Worm (Caenorhabditis elegans) whole organism, young adult: Measurements from ENCODE around the gene fntb-1.

Source experiments
- B0035.1 ChIP-seq: sonication (generic microtip); optimal IDR thresholded peaks from 2 replicates; lab custom pipeline; 2016; ENCODE audit warnings: missing genetic modification characterization, mild to moderate bottlenecking, missing compliant biosample characterization, missing genotype, missing genetic modification reagents
- C17E4.6 ChIP-seq: fragments of 200-800 bp; sonication (Bioruptor generic); IDR thresholded peaks from 2 replicates; pipeline ENCODE4 v1.3.6; 2022; ENCODE audit warnings: missing genetic modification reagents, missing genetic modification characterization, missing compliant biosample characterization
- D2030.7 ChIP-seq: fragments of 200-800 bp; sonication (Bioruptor generic); IDR thresholded peaks from 2 replicates; pipeline ENCODE4 v1.3.6; 2022; ENCODE audit warnings: missing genetic modification reagents, missing genetic modification characterization, missing compliant biosample characterization
- F33H1.4 ChIP-seq: fragments of 200-800 bp; sonication (Bioruptor generic); IDR thresholded peaks from 2 replicates; pipeline ENCODE4 v1.3.6; 2022; ENCODE audit warnings: missing genetic modification reagents, missing genetic modification characterization, missing compliant biosample characterization
- F39B2.1 ChIP-seq: fragments of 200-800 bp; sonication (Bioruptor generic); IDR thresholded peaks from 2 replicates; pipeline ENCODE4 v1.3.6; 2022; ENCODE audit warnings: missing genetic modification reagents, missing genetic modification characterization, missing compliant biosample characterization
- F57C9.4 ChIP-seq: sonication (generic microtip); optimal IDR thresholded peaks from 2 replicates; lab custom pipeline; 2017; ENCODE audit warnings: mild to moderate bottlenecking, missing genetic modification characterization, missing compliant biosample characterization
- Y53F4B.3 ChIP-seq: fragments of 200-800 bp; sonication (Bioruptor generic); IDR thresholded peaks from 2 replicates; pipeline ENCODE4 v1.3.6; 2022; ENCODE audit warnings: missing genetic modification reagents, missing genetic modification characterization, missing compliant biosample characterization
- Y56A3A.18 ChIP-seq: fragments of 200-800 bp; sonication (Bioruptor generic); IDR thresholded peaks from 2 replicates; pipeline ENCODE4 v1.3.6; 2022; ENCODE audit warnings: missing genetic modification reagents, missing genetic modification characterization, missing compliant biosample characterization
- attf-5 ChIP-seq: fragments of 200-800 bp; sonication (Bioruptor generic); optimal IDR thresholded peaks from 2 replicates; lab custom pipeline; 2018; ENCODE audit warnings: mild to moderate bottlenecking, missing genetic modification characterization, missing compliant biosample characterization
- chd-7 ChIP-seq: sonication (generic microtip); optimal IDR thresholded peaks from 2 replicates; lab custom pipeline; 2016; ENCODE audit warnings: mild to moderate bottlenecking, missing genetic modification characterization, moderate library complexity, missing compliant biosample characterization
- dox-1 ChIP-seq: fragments of 200-800 bp; sonication (Bioruptor generic); IDR thresholded peaks from 2 replicates; pipeline ENCODE4 v1.3.6; 2022; ENCODE audit warnings: missing genetic modification reagents, missing genetic modification characterization, missing compliant biosample characterization
- dpl-1 ChIP-seq: fragments of 150-350 bp; optimal IDR thresholded peaks from 2 replicates; lab custom pipeline; 2014; ENCODE audit warnings: missing biosample characterization, missing genetic modification reagents, missing genetic modification characterization
- egl-18 ChIP-seq: fragments of 200-800 bp; sonication (Bioruptor generic); IDR thresholded peaks from 2 replicates; pipeline ENCODE4 v1.3.6; 2022; ENCODE audit warnings: missing genetic modification reagents, missing genetic modification characterization, missing compliant biosample characterization
- egrh-3 ChIP-seq: fragments of 200-800 bp; sonication (Bioruptor generic); IDR thresholded peaks from 2 replicates; pipeline ENCODE4 v1.3.6; 2022; ENCODE audit warnings: missing genetic modification reagents, missing genetic modification characterization, missing compliant biosample characterization
- ekl-4 ChIP-seq: fragments of 200-800 bp; sonication (Bioruptor generic); IDR thresholded peaks from 2 replicates; pipeline ENCODE4 v1.3.6; 2022; ENCODE audit warnings: missing genetic modification reagents, missing genetic modification characterization, missing compliant biosample characterization
- ets-4 ChIP-seq: fragments of 200-800 bp; sonication (Bioruptor generic); optimal IDR thresholded peaks from 2 replicates; lab custom pipeline; 2018; ENCODE audit warnings: mild to moderate bottlenecking, missing genetic modification characterization, missing compliant biosample characterization
- gei-17 ChIP-seq: fragments of 200-800 bp; sonication (Bioruptor generic); optimal IDR thresholded peaks from 2 replicates; lab custom pipeline; 2018; ENCODE audit warnings: mild to moderate bottlenecking, missing genetic modification characterization, missing compliant biosample characterization
- hrde-1 ChIP-seq: sonication (generic microtip); optimal IDR thresholded peaks from 2 replicates; lab custom pipeline; 2016; ENCODE audit warnings: missing genetic modification characterization, mild to moderate bottlenecking, missing compliant biosample characterization, moderate library complexity, missing genotype, missing genetic modification reagents, borderline replicate concordance
- hsf-1 ChIP-seq: fragments of 200-800 bp; sonication (Bioruptor generic); IDR thresholded peaks from 2 replicates; pipeline ENCODE4 v1.3.6; 2022; ENCODE audit warnings: missing genetic modification reagents, missing genetic modification characterization, missing compliant biosample characterization
- let-526 ChIP-seq: fragments of 200-800 bp; sonication (Bioruptor generic); IDR thresholded peaks from 2 replicates; pipeline ENCODE4 v1.3.6; 2022; ENCODE audit warnings: missing genetic modification reagents, missing genetic modification characterization, missing compliant biosample characterization
- let-607 ChIP-seq, 2 experiments: fragments of 200-800 bp in 1 of 2; sonication (Bioruptor generic) in 1 of 2; sonication (generic microtip) in 1 of 2; optimal IDR thresholded peaks; 2 replicates each; lab custom pipeline; 2016 to 2018; ENCODE audit warnings: mild to moderate bottlenecking in 2 of 2, missing compliant biosample characterization in 2 of 2, missing genetic modification characterization in 2 of 2, moderate library complexity in 2 of 2, missing genotype in 1 of 2
- lin-54 ChIP-seq: fragments of 200-800 bp; sonication (Bioruptor generic); optimal IDR thresholded peaks from 2 replicates; lab custom pipeline; 2018; ENCODE audit warnings: mild to moderate bottlenecking, missing genetic modification characterization, missing compliant biosample characterization
- madf-6 ChIP-seq: fragments of 200-800 bp; sonication (Bioruptor generic); IDR thresholded peaks from 2 replicates; pipeline ENCODE4 v1.3.6; 2022; ENCODE audit warnings: missing genetic modification reagents, missing genetic modification characterization, missing compliant biosample characterization
- mcd-1 ChIP-seq: fragments of 200-800 bp; sonication (Bioruptor generic); IDR thresholded peaks from 2 replicates; pipeline ENCODE4 v1.3.6; 2022; ENCODE audit warnings: missing genetic modification reagents, missing genetic modification characterization, missing compliant biosample characterization
- nfya-1 ChIP-seq: sonication (generic microtip); optimal IDR thresholded peaks from 2 replicates; lab custom pipeline; 2017; ENCODE audit warnings: antibody characterized with exemption, missing compliant biosample characterization, missing genetic modification characterization, borderline replicate concordance; ENCODE audit not compliant: insufficient read depth
- nhr-120 ChIP-seq: fragments of 200-800 bp; sonication (Bioruptor generic); IDR thresholded peaks from 2 replicates; pipeline ENCODE4 v1.3.6; 2022; ENCODE audit warnings: missing genetic modification characterization, missing compliant biosample characterization
- nhr-27 ChIP-seq: fragments of 200-800 bp; sonication (Bioruptor generic); optimal IDR thresholded peaks from 2 replicates; lab custom pipeline; 2018; ENCODE audit warnings: mild to moderate bottlenecking, missing genetic modification characterization, moderate library complexity, missing compliant biosample characterization
- rec-8 ChIP-seq, 2 experiments: sonication (generic microtip); optimal IDR thresholded peaks; 2 replicates each; lab custom pipeline; 2016; ENCODE audit warnings: mild to moderate bottlenecking in 2 of 2, missing genetic modification characterization in 2 of 2, missing genetic modification reagents in 2 of 2, missing genotype in 2 of 2, missing biosample characterization in 1 of 2, missing compliant biosample characterization in 1 of 2, moderate library complexity in 1 of 2
- snpc-1.1 ChIP-seq: sonication (generic microtip); optimal IDR thresholded peaks from 2 replicates; lab custom pipeline; 2017; ENCODE audit warnings: missing genetic modification characterization, mild to moderate bottlenecking, missing compliant biosample characterization, antibody characterized with exemption, moderate library complexity, missing genotype, missing genetic modification reagents; ENCODE audit not compliant: insufficient read depth
- snpc-3.4 ChIP-seq: sonication (generic microtip); optimal IDR thresholded peaks from 2 replicates; lab custom pipeline; 2017; ENCODE audit warnings: missing genetic modification characterization, mild to moderate bottlenecking, missing compliant biosample characterization, antibody characterized with exemption, moderate library complexity, missing genotype, missing genetic modification reagents
- sptf-2 ChIP-seq: fragments of 200-800 bp; sonication (Bioruptor generic); optimal IDR thresholded peaks from 2 replicates; lab custom pipeline; 2018; ENCODE audit warnings: mild to moderate bottlenecking, missing genetic modification characterization, missing compliant biosample characterization
- xnd-1 ChIP-seq: sonication (generic microtip); optimal IDR thresholded peaks from 2 replicates; lab custom pipeline; 2016; ENCODE audit warnings: missing genotype, missing genetic modification reagents, missing genetic modification characterization, missing compliant biosample characterization

The fntb-1 gene

DNA sequence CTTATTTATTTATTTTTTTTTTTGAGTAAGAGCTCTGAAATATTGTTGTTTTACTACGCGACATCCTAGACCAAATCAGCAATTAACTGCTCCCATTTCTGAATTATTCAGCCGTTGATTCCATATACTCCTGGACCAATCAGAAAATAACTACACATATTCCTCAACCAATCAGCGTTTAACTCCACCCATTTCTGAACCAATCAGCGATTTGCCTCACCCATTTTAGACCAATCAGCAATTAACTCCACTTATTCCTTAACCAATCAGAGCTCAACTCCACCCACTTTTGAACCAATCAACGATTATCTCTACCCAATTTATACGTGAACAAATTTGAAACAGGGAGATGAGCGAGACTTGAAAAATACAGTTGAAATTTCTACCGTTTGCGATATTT lies 46.2 kb downstream of the fntb-1 start:
- no peak for TF ChIP-seq egrh-3 (GFP tag; lab: Robert Waterston, UW)
- no peak for TF ChIP-seq attf-5 (GFP tag; lab: Kevin White, UChicago)
- TF ChIP-seq F57C9.4 (tag; lab: Kevin White, UChicago), result no peak
- TF ChIP-seq B0035.1 (tag; lab: Kevin White, UChicago), result no peak
- TF ChIP-seq snpc-3.4, result no peak
- no peak for TF ChIP-seq chd-7 (tag; lab: Kevin White, UChicago)

DNA sequence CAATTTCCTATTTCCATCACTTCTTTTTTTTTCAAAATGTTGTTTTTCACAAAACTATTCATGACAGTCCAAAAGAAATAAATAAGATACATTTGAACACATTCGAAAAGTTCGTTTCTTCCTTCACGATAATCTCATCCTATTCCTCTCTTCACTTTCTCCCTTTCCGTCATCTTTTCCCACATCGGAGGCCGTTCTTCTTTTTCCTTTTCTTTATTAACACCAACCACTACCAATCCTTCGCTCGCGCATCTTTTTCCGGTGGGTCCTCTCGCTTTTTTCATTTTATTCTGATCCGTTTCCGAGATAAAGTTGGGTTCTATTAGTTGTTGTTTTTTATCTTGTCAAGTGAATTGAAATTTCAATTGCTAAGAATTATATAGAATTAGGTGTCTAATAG lies 48.0 kb downstream of the fntb-1 start:
- TF ChIP-seq chd-7 (tag; lab: Kevin White, UChicago) (no peak), nfya-1 (tag; lab: Kevin White, UChicago) (no peak), rec-8 (tag; optimal IDR thresholded peaks at IDR 0.05; lab: Kevin White, UChicago) (no peak), mcd-1 (GFP tag; lab: Robert Waterston, UW) (no peak), snpc-1.1 (tag; lab: Kevin White, UChicago) (no peak), ekl-4 (GFP tag; lab: Robert Waterston, UW) (no peak), dox-1 (no peak), xnd-1 (no peak), gei-17 (GFP tag; lab: Kevin White, UChicago) (no peak)

- TF ChIP-seq Y56A3A.18 (GFP tag; lab: Robert Waterston, UW) (0 out of 2 replicates have a peak, but pooled peaks have one; percentile 36), C17E4.6 (GFP tag; lab: Robert Waterston, UW) (no peak)
Measured at ce11 chrV:14496446-14496845, 49.0 kb downstream of the fntb-1 start.

ce11 chrV:14498204-14498603 lies 50.8 kb downstream of the fntb-1 start:
- TF ChIP-seq ets-4 (GFP tag; lab: Kevin White, UChicago) (no peak), Y53F4B.3 (GFP tag; lab: Robert Waterston, UW) (no peak), D2030.7 (GFP tag; lab: Robert Waterston, UW) (no peak), let-607 (tag; optimal IDR thresholded peaks at IDR 0.05; lab: Kevin White, UChicago) (no peak), dpl-1 (GFP tag; lab: Kevin White, UChicago) (no peak), nhr-27 (tag; lab: Kevin White, UChicago) (no peak), madf-6 (GFP tag; lab: Robert Waterston, UW) (no peak), chd-7 (tag; lab: Kevin White, UChicago) (no peak), sptf-2 (GFP tag; lab: Kevin White, UChicago) (no peak), lin-54 (GFP tag; lab: Kevin White, UChicago) (no peak), F39B2.1 (GFP tag; lab: Robert Waterston, UW) (no peak), hrde-1 (no peak), F33H1.4 (GFP tag; lab: Robert Waterston, UW) (no peak), hsf-1 (GFP tag; lab: Robert Waterston, UW) (no peak), nhr-120 (GFP tag; lab: Robert Waterston, UW) (no peak), egl-18 (no peak), let-526 (GFP tag; lab: Robert Waterston, UW) (no peak)
- TF ChIP-seq, all 124 proteins: peak for 0
